Fruit fly (Drosophila melanogaster) whole organism, wandering third instar larva: ENCODE measurements around the gene tth.

Experiments
- Dfd ChIP-seq: fragments of >200 bp; optimal IDR thresholded peaks from 2 replicates; lab custom pipeline; 2017; ENCODE audit warnings: missing biosample characterization, missing genetic modification characterization
- OdsH ChIP-seq: fragments of 200-800 bp; sonication (Bioruptor generic); optimal IDR thresholded peaks from 2 replicates; lab custom pipeline; 2016; ENCODE audit warnings: missing biosample characterization, mild to moderate bottlenecking, missing genetic modification characterization
- fru ChIP-seq: fragments of 200-800 bp; sonication (Bioruptor generic); optimal IDR thresholded peaks from 3 replicates; lab custom pipeline; 2016; ENCODE audit warnings: missing biosample characterization, mild to moderate bottlenecking, missing genetic modification characterization

DNA sequence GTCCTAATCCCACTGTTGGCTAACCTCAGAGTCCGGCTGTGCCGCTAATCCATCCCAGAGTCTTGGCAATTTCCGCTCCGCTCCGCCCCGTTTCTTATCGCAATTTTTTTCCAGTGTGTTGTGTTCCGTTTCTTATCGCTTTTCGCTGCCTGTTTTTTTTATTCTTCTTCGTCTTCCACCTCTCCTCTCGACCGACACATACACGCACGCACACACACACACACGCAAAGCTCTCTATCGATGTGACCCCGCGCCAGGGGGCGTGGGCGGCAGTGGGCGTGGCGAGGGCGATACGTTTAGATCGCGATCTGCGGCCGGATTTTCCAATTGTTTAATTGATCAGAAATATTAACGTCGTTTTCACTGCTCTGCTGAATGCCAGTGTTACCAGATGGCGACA is 394 bp downstream of the tth start:
- TF ChIP-seq Dfd (GFP tag; lab: Kevin White, UChicago) (no peak), fru (GFP tag; lab: Kevin White, UChicago) (no peak), OdsH (GFP tag; lab: Kevin White, UChicago) (no peak)
